Worm (Caenorhabditis elegans): ENCODE data around the gene C08B6.6.

DNA sequence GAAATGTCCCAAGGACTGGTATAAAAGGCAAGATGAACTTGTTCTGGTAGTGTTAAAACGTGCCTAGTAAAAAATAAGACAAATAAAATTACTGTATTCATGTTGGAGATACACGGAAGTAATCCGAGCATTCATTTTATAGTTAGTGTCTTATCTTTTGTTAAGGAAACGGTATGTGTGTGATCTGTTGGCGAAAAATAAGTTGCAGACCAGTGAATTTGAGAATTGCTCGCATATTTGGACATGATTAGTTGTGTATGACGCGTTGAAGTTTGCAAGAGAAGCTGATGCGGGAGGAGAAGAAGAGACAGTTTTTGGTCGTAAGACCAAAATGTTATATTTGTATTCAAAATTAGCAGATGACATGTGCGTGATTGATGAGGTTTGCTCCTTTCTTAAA, 21.5 kb upstream of the C08B6.6 start, which contains the start of gene C08B6.14:
- no peak for TF ChIP-seq cog-1 (tag; optimal IDR thresholded peaks at IDR 0.05)
- TF ChIP-seq T22C8.4 (GFP tag; IDR thresholded peaks at IDR 0.05): no peak
- no peak for TF ChIP-seq ztf-29 (GFP tag; IDR thresholded peaks at IDR 0.05)
- no peak for TF ChIP-seq flt-1 (GFP tag; IDR thresholded peaks at IDR 0.05)
- TF ChIP-seq med-1 (GFP tag; optimal IDR thresholded peaks at IDR 0.05; ENCODE audit: insufficient read depth): no peak
- TF ChIP-seq tab-1 (GFP tag; IDR thresholded peaks at IDR 0.05): no peak
- TF ChIP-seq klf-2 (GFP tag; conservative IDR thresholded peaks at IDR 0.05): no peak
- no peak for TF ChIP-seq ztf-23 (GFP tag; IDR thresholded peaks at IDR 0.05)
- no peak for TF ChIP-seq ref-1 (GFP tag; conservative IDR thresholded peaks at IDR 0.05)

Measured in whole organism, midembryonic.